Worm (Caenorhabditis elegans) whole organism, mixed stage, embryonic: Measurements from ENCODE around the gene akt-1.

Experiments
- M03D4.4 ChIP-seq: sonication (generic microtip); optimal IDR thresholded peaks from 2 replicates; lab custom pipeline; 2017; ENCODE audit warnings: mild to moderate bottlenecking, missing genetic modification characterization, missing compliant biosample characterization
- bed-3 ChIP-seq: fragments of 200-800 bp; sonication (Bioruptor generic); optimal IDR thresholded peaks from 3 replicates; lab custom pipeline; 2018; ENCODE audit warnings: mild to moderate bottlenecking, missing genetic modification characterization, moderate library complexity, missing compliant biosample characterization
- blmp-1 ChIP-seq: fragments of 150-350 bp; optimal IDR thresholded peaks from 2 replicates; lab custom pipeline; 2014; ENCODE audit warnings: missing biosample characterization, missing genetic modification characterization
- ceh-83 ChIP-seq: fragments of 200-800 bp; sonication (Bioruptor generic); optimal IDR thresholded peaks from 2 replicates; lab custom pipeline; 2018; ENCODE audit warnings: mild to moderate bottlenecking, missing genetic modification characterization, missing compliant biosample characterization
- ces-1 ChIP-seq: fragments of 150-350 bp; optimal IDR thresholded peaks from 2 replicates; lab custom pipeline; 2014; ENCODE audit warnings: missing biosample characterization, missing genetic modification reagents, missing genetic modification characterization
- cnd-1 ChIP-seq: fragments of 200-800 bp; sonication (Bioruptor generic); optimal IDR thresholded peaks from 2 replicates; lab custom pipeline; 2018; ENCODE audit warnings: mild to moderate bottlenecking, missing genetic modification characterization, missing compliant biosample characterization
- drap-1 ChIP-seq: fragments of 200-800 bp; sonication (Bioruptor generic); optimal IDR thresholded peaks from 3 replicates; lab custom pipeline; 2018; ENCODE audit warnings: mild to moderate bottlenecking, missing genetic modification characterization, missing compliant biosample characterization
- elt-1 ChIP-seq: sonication (generic microtip); optimal IDR thresholded peaks from 2 replicates; lab custom pipeline; 2017; ENCODE audit warnings: missing genetic modification characterization, mild to moderate bottlenecking, missing compliant biosample characterization, antibody characterized with exemption, moderate library complexity, borderline replicate concordance; ENCODE audit not compliant: insufficient read depth
- elt-3 ChIP-seq: fragments of 150-350 bp; optimal IDR thresholded peaks from 2 replicates; lab custom pipeline; 2014; ENCODE audit warnings: missing biosample characterization, missing genetic modification characterization
- flh-1 ChIP-seq: fragments of 200-800 bp; sonication (Bioruptor generic); optimal IDR thresholded peaks from 2 replicates; lab custom pipeline; 2018; ENCODE audit warnings: mild to moderate bottlenecking, missing genetic modification characterization, moderate library complexity, missing compliant biosample characterization
- ham-2 ChIP-seq: fragments of 200-800 bp; sonication (Bioruptor generic); optimal IDR thresholded peaks from 2 replicates; lab custom pipeline; 2018; ENCODE audit warnings: mild to moderate bottlenecking, missing genetic modification characterization, missing compliant biosample characterization
- hlh-1 ChIP-seq: fragments of 150-350 bp; optimal IDR thresholded peaks from 2 replicates; lab custom pipeline; 2014; ENCODE audit warnings: missing biosample characterization, missing genetic modification reagents, missing genetic modification characterization
- lin-13 ChIP-seq: fragments of 150-350 bp; optimal IDR thresholded peaks from 2 replicates; lab custom pipeline; 2014; ENCODE audit warnings: missing biosample characterization, missing genetic modification characterization
- lin-32 ChIP-seq: fragments of 200-800 bp; sonication (Bioruptor generic); optimal IDR thresholded peaks from 2 replicates; lab custom pipeline; 2018; ENCODE audit warnings: mild to moderate bottlenecking, missing genetic modification characterization, missing compliant biosample characterization
- lsy-2 ChIP-seq: fragments of 150-350 bp; optimal IDR thresholded peaks from 2 replicates; lab custom pipeline; 2014; ENCODE audit warnings: missing biosample characterization, missing genetic modification characterization
- mab-5 ChIP-seq: fragments of 150-350 bp; optimal IDR thresholded peaks from 2 replicates; lab custom pipeline; 2014; ENCODE audit warnings: missing biosample characterization, missing genetic modification characterization
- mep-1 ChIP-seq: fragments of 150-350 bp; optimal IDR thresholded peaks from 2 replicates; lab custom pipeline; 2017; ENCODE audit warnings: missing biosample characterization, missing genetic modification reagents, missing genetic modification characterization, inconsistent platforms
- mls-2 ChIP-seq: sonication (generic microtip); optimal IDR thresholded peaks from 2 replicates; lab custom pipeline; 2016; ENCODE audit warnings: mild to moderate bottlenecking, missing genetic modification characterization, moderate library complexity, missing compliant biosample characterization
- nhr-2 ChIP-seq: fragments of 150-350 bp; optimal IDR thresholded peaks from 2 replicates; lab custom pipeline; 2014; ENCODE audit warnings: missing biosample characterization, missing genetic modification characterization
- nhr-76 ChIP-seq: sonication (generic microtip); optimal IDR thresholded peaks from 2 replicates; lab custom pipeline; 2017; ENCODE audit warnings: missing biosample characterization, missing genetic modification characterization
- pha-4 ChIP-seq: fragments of 150-350 bp; optimal IDR thresholded peaks from 2 replicates; lab custom pipeline; 2018; ENCODE audit warnings: missing biosample characterization, missing genetic modification reagents, missing genetic modification characterization
- sem-2 ChIP-seq: fragments of 200-800 bp; sonication (Bioruptor generic); optimal IDR thresholded peaks from 2 replicates; lab custom pipeline; 2018; ENCODE audit warnings: mild to moderate bottlenecking, missing genetic modification characterization, missing compliant biosample characterization
- snpc-4 ChIP-seq: fragments of 150-350 bp; optimal IDR thresholded peaks from 2 replicates; lab custom pipeline; 2014; ENCODE audit warnings: missing biosample characterization, missing genetic modification characterization
- sptf-1 ChIP-seq: sonication (generic microtip); optimal IDR thresholded peaks from 2 replicates; lab custom pipeline; 2017; ENCODE audit warnings: mild to moderate bottlenecking, missing genetic modification characterization, moderate library complexity, missing compliant biosample characterization
- unc-120 ChIP-seq: sonication (generic microtip); optimal IDR thresholded peaks from 2 replicates; lab custom pipeline; 2017; ENCODE audit warnings: missing genetic modification characterization, missing compliant biosample characterization; ENCODE audit not compliant: poor library complexity, severe bottlenecking
- unc-39 ChIP-seq: fragments of 150-350 bp; optimal IDR thresholded peaks from 2 replicates; lab custom pipeline; 2014; ENCODE audit warnings: missing biosample characterization, missing genetic modification characterization
- unc-62 ChIP-seq: fragments of 150-350 bp; optimal IDR thresholded peaks from 2 replicates; lab custom pipeline; 2014; ENCODE audit warnings: missing biosample characterization, missing genetic modification reagents, missing genetic modification characterization
- zip-8 ChIP-seq: fragments of 150-350 bp; optimal IDR thresholded peaks from 2 replicates; lab custom pipeline; 2014; ENCODE audit warnings: missing biosample characterization, missing genetic modification characterization
- ztf-11 ChIP-seq: fragments of 150-350 bp; optimal IDR thresholded peaks from 2 replicates; lab custom pipeline; 2014; ENCODE audit warnings: missing biosample characterization, missing genetic modification characterization

akt-1 gene

DNA sequence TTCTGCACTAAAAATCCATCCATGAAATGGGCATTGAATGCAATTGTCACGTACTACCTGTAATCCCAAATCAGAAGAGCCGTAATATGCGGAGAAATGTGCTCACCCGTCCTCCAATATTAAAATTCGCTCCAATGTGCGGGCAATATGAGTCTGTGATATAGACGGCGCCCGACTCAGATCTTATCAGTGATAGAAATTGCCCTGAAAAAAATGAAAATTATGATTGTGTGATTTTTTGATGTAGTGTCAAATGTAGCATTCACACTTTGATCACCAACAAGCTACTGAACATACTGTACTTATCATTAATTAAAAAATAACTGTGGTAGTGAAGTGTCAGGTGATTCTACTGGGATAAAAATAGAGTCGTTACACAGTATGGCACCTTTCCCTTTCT lies 24.1 kb upstream of the akt-1 start:
- TF ChIP-seq cnd-1 (tag; lab: Kevin White, UChicago) (no peak), bed-3 (no peak), M03D4.4 (tag; lab: Kevin White, UChicago) (no peak), flh-1 (GFP tag; lab: Kevin White, UChicago) (no peak), mab-5 (tag; lab: Kevin White, UChicago) (no peak), ceh-83 (GFP tag; lab: Kevin White, UChicago) (no peak), drap-1 (GFP tag; lab: Kevin White, UChicago) (no peak), unc-120 (tag; lab: Kevin White, UChicago) (no peak), sptf-1 (no peak), pha-4 (tag; lab: Kevin White, UChicago) (no peak)

ce11 chrV:10225610-10226009 lies 23.1 kb upstream of the akt-1 start, which contains the start of gene daf-36:
Gene daf-36, minus strand, starts transcription at chrV:10225710.
- no peak for TF ChIP-seq mab-5 (tag; lab: Kevin White, UChicago)
- no peak for TF ChIP-seq unc-62 (GFP tag; lab: Kevin White, UChicago)
- no peak for TF ChIP-seq nhr-76
- TF ChIP-seq bed-3, result no peak
- no peak for TF ChIP-seq unc-39
- no peak for TF ChIP-seq M03D4.4 (tag; lab: Kevin White, UChicago)
- no peak for TF ChIP-seq hlh-1
- TF ChIP-seq ces-1 (GFP tag; lab: Kevin White, UChicago), result no peak
- TF ChIP-seq elt-3, result no peak
- TF ChIP-seq zip-8 (tag; lab: Kevin White, UChicago), result no peak
- TF ChIP-seq flh-1 (GFP tag; lab: Kevin White, UChicago), result no peak
- no peak for TF ChIP-seq blmp-1
- no peak for TF ChIP-seq elt-1 (tag; lab: Kevin White, UChicago)
- no peak for TF ChIP-seq drap-1 (GFP tag; lab: Kevin White, UChicago)
- no peak for TF ChIP-seq ztf-11
- no peak for TF ChIP-seq lin-32
- no peak for TF ChIP-seq lsy-2 (tag; lab: Kevin White, UChicago)
- TF ChIP-seq mep-1 (tag; lab: Kevin White, UChicago), result no peak
- TF ChIP-seq mls-2 (tag; lab: Kevin White, UChicago), result no peak
- no peak for TF ChIP-seq ham-2 (GFP tag; lab: Kevin White, UChicago)
- TF ChIP-seq, all 35 proteins: peak for 0

DNA sequence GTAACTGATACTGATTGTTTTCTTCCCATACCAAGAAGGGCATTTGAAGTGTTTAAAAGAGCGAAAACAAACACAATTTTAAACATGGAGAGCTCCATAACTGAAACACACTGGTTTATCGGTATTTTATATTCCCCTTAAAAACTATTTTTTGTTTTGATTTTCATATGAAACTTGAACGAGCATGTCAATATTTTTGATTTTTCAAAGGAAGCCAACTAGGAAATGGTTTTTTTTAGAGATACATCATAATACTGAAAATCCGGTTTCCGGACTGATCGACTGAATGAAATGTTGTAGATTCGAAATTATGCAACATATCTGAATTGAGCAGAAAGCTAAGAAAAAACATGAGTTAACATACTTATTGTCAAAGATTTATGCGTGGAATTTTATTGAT lies 21.4 kb upstream of the akt-1 start, which contains the start of gene ttr-19:
ttr-19 (minus strand) TSS at position 101 of the 400 bp plus-strand sequence.
- TF ChIP-seq sem-2 (GFP tag; lab: Kevin White, UChicago), result no peak
- no peak for TF ChIP-seq flh-1 (GFP tag; lab: Kevin White, UChicago)
- no peak for TF ChIP-seq nhr-76
- TF ChIP-seq mep-1 (tag; lab: Kevin White, UChicago), result no peak
- TF ChIP-seq M03D4.4 (tag; lab: Kevin White, UChicago), result no peak

ce11 chrV:10228360-10228759 lies 20.3 kb upstream of the akt-1 start, which contains the start of gene fipr-4:
Gene fipr-4, minus strand, starts transcription at chrV:10228460.
- TF ChIP-seq pha-4 (tag; lab: Kevin White, UChicago) (no peak), nhr-2 (no peak), flh-1 (GFP tag; lab: Kevin White, UChicago) (no peak)

- TF ChIP-seq ces-1 (GFP tag; lab: Kevin White, UChicago) (no peak), zip-8 (tag; lab: Kevin White, UChicago) (no peak), elt-1 (tag; lab: Kevin White, UChicago) (no peak), unc-39 (no peak), sptf-1 (no peak), lin-13 (tag; lab: Kevin White, UChicago) (no peak), snpc-4 (tag; lab: Kevin White, UChicago) (no peak), ceh-83 (GFP tag; lab: Kevin White, UChicago) (no peak)
Observed at ce11 chrV:10229222-10229879, 19.4 kb upstream of the akt-1 start, which contains the start of the genes pyt-1 and fipr-7. Gene pyt-1, minus strand, starts transcription at chrV:10229322. Gene fipr-7, plus strand, starts transcription at chrV:10229829.
